Fruit fly (Drosophila melanogaster) whole organism, pupa: ENCODE data around the gene CG9166.

Experiments
- CG14655 ChIP-seq: fragments of 200-800 bp; sonication (Bioruptor generic); optimal IDR thresholded peaks from 3 replicates; lab custom pipeline; 2017; ENCODE audit warnings: mild to moderate bottlenecking, missing biosample characterization, missing genetic modification reagents, missing genetic modification characterization
- CG34367 ChIP-seq: fragments of 200-800 bp; sonication (Bioruptor generic); optimal IDR thresholded peaks from 2 replicates; lab custom pipeline; 2018; ENCODE audit warnings: missing biosample characterization, mild to moderate bottlenecking, missing genetic modification characterization
- CG4496 ChIP-seq: fragments of 200-800 bp; sonication (Bioruptor generic); IDR thresholded peaks from 3 replicates; pipeline ENCODE4 v1.3.6; 2022; ENCODE audit warnings: missing biosample characterization, missing genetic modification characterization
- EcR ChIP-seq: fragments of 200-800 bp; sonication (Bioruptor generic); optimal IDR thresholded peaks from 3 replicates; lab custom pipeline; 2019; ENCODE audit warnings: missing biosample characterization, missing genetic modification characterization, mild to moderate bottlenecking, moderate library complexity, missing genetic modification reagents

- TF ChIP-seq CG4496 (GFP tag; lab: Robert Waterston, UW): no peak
- no peak for TF ChIP-seq CG14655 (GFP tag; lab: Kevin White, UChicago)
- TF ChIP-seq EcR (GFP tag; lab: Kevin White, UChicago): no peak
- TF ChIP-seq CG34367 (tag; lab: Kevin White, UChicago): no peak
Measured at dm6 chr3L:1394463-1394862, 43.5 kb downstream of the CG9166 start.
